Fruit fly (Drosophila melanogaster) whole organism: Measurements from ENCODE around the gene S-Lap1.

Source experiments
- CG8478 ChIP-seq: fragments of >200 bp; optimal IDR thresholded peaks from 2 replicates; lab custom pipeline; 2018; ENCODE audit warnings: inconsistent platforms
- Dll ChIP-seq: fragments of >200 bp; optimal IDR thresholded peaks from 2 replicates; lab custom pipeline; 2017
- EcR ChIP-seq, 2 experiments: fragments of >200 bp; optimal IDR thresholded peaks; 2 replicates each; lab custom pipeline; 2017; ENCODE audit warnings: missing biosample characterization in 2 of 2, missing genetic modification characterization in 2 of 2, missing genetic modification reagents in 2 of 2
- pan ChIP-seq: fragments of >200 bp; optimal IDR thresholded peaks from 2 replicates; lab custom pipeline; 2017
- psq ChIP-seq: fragments of >200 bp; optimal IDR thresholded peaks from 2 replicates; lab custom pipeline; 2017
- usp ChIP-seq: fragments of >200 bp; optimal IDR thresholded peaks from 2 replicates; lab custom pipeline; 2017; ENCODE audit warnings: missing biosample characterization, missing genetic modification characterization, mixed read lengths

The S-Lap1 gene

dm6 chr3L:8619588-8619987 is 2.6 kb downstream of the S-Lap1 start, which contains the start of gene S-Lap2:
Gene S-Lap2, plus strand, starts transcription at chr3L:8619888.
- TF ChIP-seq psq (lab: Kevin White, UChicago) (no peak), EcR (GFP tag; optimal IDR thresholded peaks at IDR 0.05; lab: Kevin White, UChicago) (no peak), usp (GFP tag; lab: Kevin White, UChicago) (no peak), Dll (lab: Kevin White, UChicago) (no peak), pan (lab: Kevin White, UChicago) (no peak), CG8478 (lab: Kevin White, UChicago) (no peak)

dm6 chr3L:8621465-8621864 is 4.4 kb downstream of the S-Lap1 start:
- TF ChIP-seq pan (lab: Kevin White, UChicago), result no peak
- no peak for TF ChIP-seq Dll (lab: Kevin White, UChicago)
- no peak for TF ChIP-seq psq (lab: Kevin White, UChicago)
- no peak for TF ChIP-seq CG8478 (lab: Kevin White, UChicago)
- TF ChIP-seq EcR (GFP tag; optimal IDR thresholded peaks at IDR 0.05; lab: Kevin White, UChicago), result no peak
- no peak for TF ChIP-seq usp (GFP tag; lab: Kevin White, UChicago)

- no peak for TF ChIP-seq EcR (GFP tag; optimal IDR thresholded peaks at IDR 0.05; lab: Kevin White, UChicago)
- no peak for TF ChIP-seq pan (lab: Kevin White, UChicago)
- no peak for TF ChIP-seq Dll (lab: Kevin White, UChicago)
- TF ChIP-seq psq (lab: Kevin White, UChicago), result no peak
- TF ChIP-seq CG8478 (lab: Kevin White, UChicago), result no peak
- TF ChIP-seq usp (GFP tag; lab: Kevin White, UChicago), result no peak
Observed at dm6 chr3L:8623702-8624421, 6.8 kb downstream of the S-Lap1 start, which contains the start of the genes GAPsec and Zasp66. Gene GAPsec, minus strand, starts transcription at chr3L:8623901. Gene Zasp66, plus strand, starts transcription at chr3L:8624371.

dm6 chr3L:8627839-8628827 is 11.1 kb downstream of the S-Lap1 start:
- no peak for TF ChIP-seq Dll (lab: Kevin White, UChicago)

dm6 chr3L:8628964-8629363 is 11.9 kb downstream of the S-Lap1 start:
- TF ChIP-seq CG8478 (lab: Kevin White, UChicago) (no peak), psq (lab: Kevin White, UChicago) (no peak), Dll (lab: Kevin White, UChicago) (no peak), pan (lab: Kevin White, UChicago) (no peak), EcR (GFP tag; optimal IDR thresholded peaks at IDR 0.05; lab: Kevin White, UChicago) (no peak), usp (GFP tag; lab: Kevin White, UChicago) (no peak)

- no peak for TF ChIP-seq CG8478 (lab: Kevin White, UChicago)
- no peak for TF ChIP-seq usp (GFP tag; lab: Kevin White, UChicago)
- no peak for TF ChIP-seq EcR (GFP tag; optimal IDR thresholded peaks at IDR 0.05; lab: Kevin White, UChicago)
- no peak for TF ChIP-seq Dll (lab: Kevin White, UChicago)
- no peak for TF ChIP-seq pan (lab: Kevin White, UChicago)
- TF ChIP-seq psq (lab: Kevin White, UChicago), result no peak
Observed at dm6 chr3L:8629701-8630343, 12.8 kb downstream of the S-Lap1 start.

dm6 chr3L:8633614-8634325 is 16.7 kb downstream of the S-Lap1 start, which contains the start of gene Cdc6:
Gene Cdc6, minus strand, starts transcription at chr3L:8634069.
- TF ChIP-seq usp (GFP tag; lab: Kevin White, UChicago), result no peak
- TF ChIP-seq psq (lab: Kevin White, UChicago), result no peak
- TF ChIP-seq Dll (lab: Kevin White, UChicago), result no peak
- no peak for TF ChIP-seq CG8478 (lab: Kevin White, UChicago)
- TF ChIP-seq EcR (GFP tag; optimal IDR thresholded peaks at IDR 0.05; lab: Kevin White, UChicago), result no peak
- no peak for TF ChIP-seq pan (lab: Kevin White, UChicago)

- no peak for TF ChIP-seq pan (lab: Kevin White, UChicago)
- no peak for TF ChIP-seq usp (GFP tag; lab: Kevin White, UChicago)
- no peak for TF ChIP-seq EcR (GFP tag; optimal IDR thresholded peaks at IDR 0.05; lab: Kevin White, UChicago)
- no peak for TF ChIP-seq Dll (lab: Kevin White, UChicago)
- TF ChIP-seq psq (lab: Kevin White, UChicago), result no peak
- TF ChIP-seq CG8478 (lab: Kevin White, UChicago), result no peak
Observed at dm6 chr3L:8640139-8640538, 23.1 kb downstream of the S-Lap1 start, which contains the start of gene Cpr66D. Gene Cpr66D, plus strand, starts transcription at chr3L:8640439.

dm6 chr3L:8641049-8641448 is 24.0 kb downstream of the S-Lap1 start:
- no peak for TF ChIP-seq EcR (GFP tag; optimal IDR thresholded peaks at IDR 0.05; lab: Kevin White, UChicago)
- TF ChIP-seq CG8478 (lab: Kevin White, UChicago), result no peak
- no peak for TF ChIP-seq usp (GFP tag; lab: Kevin White, UChicago)
- no peak for TF ChIP-seq Dll (lab: Kevin White, UChicago)
- TF ChIP-seq psq (lab: Kevin White, UChicago), result no peak
- no peak for TF ChIP-seq pan (lab: Kevin White, UChicago)
